Fruit fly (Drosophila melanogaster) S2 (cell line): ENCODE data around the gene CG9926.

Experiments
- CG8478 ChIP-seq: fragments of >200 bp; optimal IDR thresholded peaks from 2 replicates; lab custom pipeline; 2018
- CTCF ChIP-seq, 2 experiments: fragments of >200 bp; optimal IDR thresholded peaks; 2 replicates each; lab custom pipeline; 2018

DNA sequence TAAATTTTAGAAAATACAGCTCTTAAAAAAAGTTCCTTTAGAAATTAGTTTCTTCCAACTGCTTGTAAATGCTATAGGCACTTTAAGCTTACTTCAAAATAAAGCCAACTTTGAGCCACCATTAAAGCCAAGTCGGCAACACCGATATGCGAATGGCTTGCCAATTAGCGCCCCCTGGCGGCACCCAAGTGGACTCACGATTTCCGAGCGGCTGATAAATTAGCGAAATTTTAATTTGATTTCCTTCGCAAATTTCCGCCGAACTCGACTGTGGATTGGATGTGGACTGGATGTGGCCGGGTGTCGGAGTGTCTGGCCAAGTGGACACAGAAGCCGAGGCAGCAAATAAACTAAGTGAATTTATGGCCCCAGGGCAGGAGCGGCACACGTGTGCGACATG is 2.7 kb downstream of the CG9926 start, which contains the start of gene CG31517:
- TF ChIP-seq CG8478 (lab: Kevin White, UChicago) (no peak), CTCF (optimal IDR thresholded peaks at IDR 0.05; lab: Kevin White, UChicago) (peak; percentile 69 to 76)
